Worm (Caenorhabditis elegans) whole organism, late embryonic: ENCODE results near the gene F59A1.13.

ENCODE experiments used
- C08G9.2 ChIP-seq: sonication (generic microtip); optimal IDR thresholded peaks from 2 replicates; lab custom pipeline; 2016; ENCODE audit warnings: mild to moderate bottlenecking, missing genetic modification characterization, moderate library complexity, missing compliant biosample characterization
- ama-1 ChIP-seq: fragments of 150-350 bp; optimal IDR thresholded peaks from 2 replicates; lab custom pipeline; 2014
- ceh-19 ChIP-seq: fragments of 200-800 bp; sonication (Bioruptor generic); optimal IDR thresholded peaks from 2 replicates; lab custom pipeline; 2018; ENCODE audit warnings: mild to moderate bottlenecking, missing genetic modification characterization, missing compliant biosample characterization
- ceh-2 ChIP-seq: sonication (generic microtip); optimal IDR thresholded peaks from 2 replicates; lab custom pipeline; 2016; ENCODE audit warnings: missing genotype, missing genetic modification characterization, missing compliant biosample characterization
- fkh-10 ChIP-seq: fragments of 150-350 bp; optimal IDR thresholded peaks from 2 replicates; lab custom pipeline; 2014; ENCODE audit warnings: missing biosample characterization, missing genetic modification reagents, missing genetic modification characterization
- hlh-6 ChIP-seq: sonication (generic microtip); optimal IDR thresholded peaks from 2 replicates; lab custom pipeline; 2016; ENCODE audit warnings: missing genotype, missing genetic modification characterization, missing compliant biosample characterization
- nhr-11 ChIP-seq: fragments of 150-350 bp; optimal IDR thresholded peaks from 2 replicates; lab custom pipeline; 2014; ENCODE audit warnings: missing biosample characterization, missing genetic modification characterization
- pha-4 ChIP-seq: fragments of 150-350 bp; optimal IDR thresholded peaks from 2 replicates; lab custom pipeline; 2018; ENCODE audit warnings: missing biosample characterization, missing genetic modification reagents, missing genetic modification characterization
- pqm-1 ChIP-seq: sonication (generic microtip); optimal IDR thresholded peaks from 2 replicates; lab custom pipeline; 2016; ENCODE audit warnings: missing genetic modification characterization, missing compliant biosample characterization
- ref-2 ChIP-seq: sonication (generic microtip); optimal IDR thresholded peaks from 2 replicates; lab custom pipeline; 2016; ENCODE audit warnings: missing genetic modification characterization, missing compliant biosample characterization
- sox-2 ChIP-seq: fragments of 200-800 bp; sonication (Bioruptor generic); IDR thresholded peaks from 2 replicates; pipeline ENCODE4 v1.3.6; 2022; ENCODE audit warnings: missing genetic modification reagents, missing genetic modification characterization, missing compliant biosample characterization
- tbx-2 ChIP-seq: sonication (generic microtip); optimal IDR thresholded peaks from 2 replicates; lab custom pipeline; 2016; ENCODE audit warnings: missing genetic modification characterization, missing compliant biosample characterization
- unc-3 ChIP-seq, 2 experiments: fragments of 200-800 bp in 1 of 2; sonication (Bioruptor generic) in 1 of 2; sonication (generic microtip) in 1 of 2; conservative IDR thresholded peaks in 1 of 2; optimal IDR thresholded peaks in 1 of 2; 2 replicates each; pipeline versions ENCODE4 v1.3.6 to Lab custom; 2016 to 2022; ENCODE audit warnings: missing compliant biosample characterization in 2 of 2, missing genetic modification characterization in 2 of 2, missing genetic modification reagents in 1 of 2

ce11 chrV:17712349-17712748, 21.5 kb upstream of the F59A1.13 start:
- TF ChIP-seq pha-4 (tag; lab: Kevin White, UChicago) (no peak), hlh-6 (tag; lab: Kevin White, UChicago) (no peak), ceh-19 (no peak), nhr-11 (no peak), ama-1 (lab: Kevin White, UChicago) (no peak), ref-2 (tag; lab: Kevin White, UChicago) (no peak), pqm-1 (tag; lab: Kevin White, UChicago) (no peak), sox-2 (GFP tag; lab: Robert Waterston, UW) (no peak), tbx-2 (tag; lab: Kevin White, UChicago) (no peak), fkh-10 (GFP tag; lab: Kevin White, UChicago) (no peak), unc-3 (GFP tag; conservative IDR thresholded peaks at IDR 0.05; lab: Robert Waterston, UW) (no peak), unc-3 (tag; optimal IDR thresholded peaks at IDR 0.05; lab: Kevin White, UChicago) (no peak), C08G9.2 (no peak), ceh-2 (tag; lab: Kevin White, UChicago) (no peak)
